Worm (Caenorhabditis elegans): ENCODE results near the gene F26F4.5.

DNA sequence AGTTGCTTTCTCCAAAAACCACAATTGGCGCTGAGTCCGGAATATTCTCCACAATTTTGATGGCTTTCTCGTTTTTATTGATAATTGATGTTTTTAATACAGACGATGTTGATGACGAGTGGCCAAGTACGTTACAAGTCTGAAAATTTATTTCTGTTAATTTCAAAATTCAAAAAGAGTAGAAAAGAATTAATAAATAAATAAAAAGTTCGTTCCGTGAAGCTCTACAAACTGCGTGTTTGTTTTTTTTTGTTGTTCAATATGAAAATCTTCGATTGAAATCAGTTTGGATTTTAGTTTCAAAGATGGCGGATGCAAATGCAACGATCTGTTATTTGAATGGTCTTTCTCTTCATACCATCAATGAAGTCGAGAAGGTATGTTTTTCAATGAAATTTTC lies 19.9 kb upstream of the F26F4.5 start, which contains the start of gene F26F4.2:
- TF ChIP-seq aly-2 (tag; optimal IDR thresholded peaks at IDR 0.05) (no peak), peb-1 (tag; optimal IDR thresholded peaks at IDR 0.05) (no peak), ceh-16 (tag; optimal IDR thresholded peaks at IDR 0.05) (no peak), nhr-12 (tag; optimal IDR thresholded peaks at IDR 0.05) (no peak), lin-39 (tag; optimal IDR thresholded peaks at IDR 0.05) (no peak), unc-62 (GFP tag; optimal IDR thresholded peaks at IDR 0.05) (no peak), ZK546.5 (tag; optimal IDR thresholded peaks at IDR 0.05) (no peak), blmp-1 (tag; optimal IDR thresholded peaks at IDR 0.05; ENCODE audit: insufficient read depth) (no peak)
